Worm (Caenorhabditis elegans): Measurements from ENCODE around the gene ugt-22.
"Not testable (repeated sequence)": the region's sequence is repeated elsewhere in the genome, so short reads cannot be mapped to it uniquely, and the experiment has no call there.

DNA sequence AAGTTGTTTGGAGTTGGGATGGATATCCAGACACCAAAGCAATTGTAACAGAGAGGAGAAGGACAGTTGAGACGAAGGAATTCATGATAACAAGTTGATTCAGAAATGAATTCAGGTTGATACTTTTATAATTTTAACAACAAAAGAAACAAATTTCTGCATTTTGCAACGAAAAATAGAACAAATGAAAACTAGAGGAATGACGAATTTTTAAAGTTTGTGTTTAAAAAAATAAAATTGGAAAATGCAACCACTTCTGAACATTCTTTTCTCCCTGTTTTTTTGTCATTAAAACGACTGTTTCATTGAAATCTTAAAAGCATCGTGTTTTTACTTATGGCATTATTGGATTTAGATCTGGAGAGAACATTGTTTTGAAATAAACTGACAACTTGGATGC is 23.5 kb downstream of the ugt-22 start, which contains the start of gene Y45F10C.2:
- not testable (repeated sequence) for TF ChIP-seq ref-2 (tag; optimal IDR thresholded peaks at IDR 0.05); lin-11 (tag; optimal IDR thresholded peaks at IDR 0.05); unc-55 (GFP tag; optimal IDR thresholded peaks at IDR 0.05); pha-4 (tag; optimal IDR thresholded peaks at IDR 0.05); ceh-34 (tag; optimal IDR thresholded peaks at IDR 0.05); npax-4 (tag; optimal IDR thresholded peaks at IDR 0.05); ceh-2 (tag; optimal IDR thresholded peaks at IDR 0.05); hlh-30 (tag; optimal IDR thresholded peaks at IDR 0.05; ENCODE audit: insufficient read depth); K09A11.1 (tag; optimal IDR thresholded peaks at IDR 0.05; ENCODE audit: insufficient read depth); ztf-16 (tag; optimal IDR thresholded peaks at IDR 0.05); elt-2 (tag; optimal IDR thresholded peaks at IDR 0.05); odd-2 (tag; optimal IDR thresholded peaks at IDR 0.05)

All from whole organism, late embryonic.